Worm (Caenorhabditis elegans) whole organism, mixed stage, embryonic: ENCODE data around the gene F15B9.11.

ENCODE experiments used
- M03D4.4 ChIP-seq: sonication (generic microtip); optimal IDR thresholded peaks from 2 replicates; lab custom pipeline; 2017; ENCODE audit warnings: mild to moderate bottlenecking, missing genetic modification characterization, missing compliant biosample characterization
- bed-3 ChIP-seq: fragments of 200-800 bp; sonication (Bioruptor generic); optimal IDR thresholded peaks from 3 replicates; lab custom pipeline; 2018; ENCODE audit warnings: mild to moderate bottlenecking, missing genetic modification characterization, moderate library complexity, missing compliant biosample characterization
- blmp-1 ChIP-seq: fragments of 150-350 bp; optimal IDR thresholded peaks from 2 replicates; lab custom pipeline; 2014; ENCODE audit warnings: missing biosample characterization, missing genetic modification characterization
- ceh-39 ChIP-seq: fragments of 150-350 bp; optimal IDR thresholded peaks from 2 replicates; lab custom pipeline; 2014; ENCODE audit warnings: missing biosample characterization, missing genetic modification characterization
- ceh-83 ChIP-seq: fragments of 200-800 bp; sonication (Bioruptor generic); optimal IDR thresholded peaks from 2 replicates; lab custom pipeline; 2018; ENCODE audit warnings: mild to moderate bottlenecking, missing genetic modification characterization, missing compliant biosample characterization
- ces-1 ChIP-seq: fragments of 150-350 bp; optimal IDR thresholded peaks from 2 replicates; lab custom pipeline; 2014; ENCODE audit warnings: missing biosample characterization, missing genetic modification reagents, missing genetic modification characterization
- cnd-1 ChIP-seq: fragments of 200-800 bp; sonication (Bioruptor generic); optimal IDR thresholded peaks from 2 replicates; lab custom pipeline; 2018; ENCODE audit warnings: mild to moderate bottlenecking, missing genetic modification characterization, missing compliant biosample characterization
- drap-1 ChIP-seq: fragments of 200-800 bp; sonication (Bioruptor generic); optimal IDR thresholded peaks from 3 replicates; lab custom pipeline; 2018; ENCODE audit warnings: mild to moderate bottlenecking, missing genetic modification characterization, missing compliant biosample characterization
- elt-1 ChIP-seq: sonication (generic microtip); optimal IDR thresholded peaks from 2 replicates; lab custom pipeline; 2017; ENCODE audit warnings: missing genetic modification characterization, mild to moderate bottlenecking, missing compliant biosample characterization, antibody characterized with exemption, moderate library complexity, borderline replicate concordance; ENCODE audit not compliant: insufficient read depth
- ham-2 ChIP-seq: fragments of 200-800 bp; sonication (Bioruptor generic); optimal IDR thresholded peaks from 2 replicates; lab custom pipeline; 2018; ENCODE audit warnings: mild to moderate bottlenecking, missing genetic modification characterization, missing compliant biosample characterization
- hlh-1 ChIP-seq: fragments of 150-350 bp; optimal IDR thresholded peaks from 2 replicates; lab custom pipeline; 2014; ENCODE audit warnings: missing biosample characterization, missing genetic modification reagents, missing genetic modification characterization
- lin-13 ChIP-seq: fragments of 150-350 bp; optimal IDR thresholded peaks from 2 replicates; lab custom pipeline; 2014; ENCODE audit warnings: missing biosample characterization, missing genetic modification characterization
- lsy-2 ChIP-seq: fragments of 150-350 bp; optimal IDR thresholded peaks from 2 replicates; lab custom pipeline; 2014; ENCODE audit warnings: missing biosample characterization, missing genetic modification characterization
- mep-1 ChIP-seq: fragments of 150-350 bp; optimal IDR thresholded peaks from 2 replicates; lab custom pipeline; 2017; ENCODE audit warnings: missing biosample characterization, missing genetic modification reagents, missing genetic modification characterization, inconsistent platforms
- mls-2 ChIP-seq: sonication (generic microtip); optimal IDR thresholded peaks from 2 replicates; lab custom pipeline; 2016; ENCODE audit warnings: mild to moderate bottlenecking, missing genetic modification characterization, moderate library complexity, missing compliant biosample characterization
- nhr-12 ChIP-seq: fragments of 150-350 bp; optimal IDR thresholded peaks from 2 replicates; lab custom pipeline; 2014; ENCODE audit warnings: missing biosample characterization, missing genetic modification characterization
- nhr-2 ChIP-seq: fragments of 150-350 bp; optimal IDR thresholded peaks from 2 replicates; lab custom pipeline; 2014; ENCODE audit warnings: missing biosample characterization, missing genetic modification characterization
- nhr-237 ChIP-seq: fragments of 150-350 bp; optimal IDR thresholded peaks from 2 replicates; lab custom pipeline; 2014; ENCODE audit warnings: missing biosample characterization, missing genetic modification characterization
- nhr-28 ChIP-seq: fragments of 150-350 bp; optimal IDR thresholded peaks from 2 replicates; lab custom pipeline; 2014; ENCODE audit warnings: missing biosample characterization, missing genetic modification characterization
- nhr-76 ChIP-seq: sonication (generic microtip); optimal IDR thresholded peaks from 2 replicates; lab custom pipeline; 2017; ENCODE audit warnings: missing biosample characterization, missing genetic modification characterization
- pha-4 ChIP-seq: fragments of 150-350 bp; optimal IDR thresholded peaks from 2 replicates; lab custom pipeline; 2018; ENCODE audit warnings: missing biosample characterization, missing genetic modification reagents, missing genetic modification characterization
- sem-2 ChIP-seq: fragments of 200-800 bp; sonication (Bioruptor generic); optimal IDR thresholded peaks from 2 replicates; lab custom pipeline; 2018; ENCODE audit warnings: mild to moderate bottlenecking, missing genetic modification characterization, missing compliant biosample characterization
- snpc-4 ChIP-seq: fragments of 150-350 bp; optimal IDR thresholded peaks from 2 replicates; lab custom pipeline; 2014; ENCODE audit warnings: missing biosample characterization, missing genetic modification characterization
- sptf-1 ChIP-seq: sonication (generic microtip); optimal IDR thresholded peaks from 2 replicates; lab custom pipeline; 2017; ENCODE audit warnings: mild to moderate bottlenecking, missing genetic modification characterization, moderate library complexity, missing compliant biosample characterization
- unc-120 ChIP-seq: sonication (generic microtip); optimal IDR thresholded peaks from 2 replicates; lab custom pipeline; 2017; ENCODE audit warnings: missing genetic modification characterization, missing compliant biosample characterization; ENCODE audit not compliant: poor library complexity, severe bottlenecking
- unc-62 ChIP-seq: fragments of 150-350 bp; optimal IDR thresholded peaks from 2 replicates; lab custom pipeline; 2014; ENCODE audit warnings: missing biosample characterization, missing genetic modification reagents, missing genetic modification characterization
- zip-8 ChIP-seq: fragments of 150-350 bp; optimal IDR thresholded peaks from 2 replicates; lab custom pipeline; 2014; ENCODE audit warnings: missing biosample characterization, missing genetic modification characterization

F15B9.11 gene

ce11 chrV:12988256-12988655 is 4.4 kb downstream of the F15B9.11 start, which contains the start of gene F15B9.8:
Gene F15B9.8 (plus strand): TSS chrV:12988556.
- TF ChIP-seq ceh-83 (GFP tag; lab: Kevin White, UChicago) (no peak), sptf-1 (tag; lab: Kevin White, UChicago) (no peak), zip-8 (tag; lab: Kevin White, UChicago) (peak; percentile 72), blmp-1 (tag; lab: Kevin White, UChicago) (peak; percentile 22)

ce11 chrV:12987061-12987460 is 5.6 kb downstream of the F15B9.11 start, which contains the start of gene shw-3:
Gene shw-3 (minus strand): TSS chrV:12987161.
- TF ChIP-seq ham-2 (GFP tag; lab: Kevin White, UChicago) (peak; percentile 21), cnd-1 (tag; lab: Kevin White, UChicago) (no peak)

- TF ChIP-seq zip-8 (tag; lab: Kevin White, UChicago) (peak; percentile 66), bed-3 (GFP tag; lab: Kevin White, UChicago) (no peak)
- TF ChIP-seq, all 35 proteins: peak for 1
Measured at ce11 chrV:12974047-12974446, 18.6 kb downstream of the F15B9.11 start.

- no peak for TF ChIP-seq ceh-39
- TF ChIP-seq lsy-2 (tag; lab: Kevin White, UChicago): peak; percentile 57
- no peak for TF ChIP-seq ceh-83 (GFP tag; lab: Kevin White, UChicago)
- peak; percentile 79 for TF ChIP-seq ces-1 (GFP tag; lab: Kevin White, UChicago)
- TF ChIP-seq mep-1 (tag; lab: Kevin White, UChicago): peak; percentile 15
- no peak for TF ChIP-seq unc-62 (GFP tag; lab: Kevin White, UChicago)
- TF ChIP-seq, all 35 proteins: peak for 3
Measured at ce11 chrV:12970575-12971160, 22.0 kb downstream of the F15B9.11 start, which contains the start of gene pnn-1. Gene pnn-1 (plus strand): TSS chrV:12971110.

- TF ChIP-seq nhr-2 (tag; lab: Kevin White, UChicago): no peak
- no peak for TF ChIP-seq M03D4.4 (tag; lab: Kevin White, UChicago)
- no peak for TF ChIP-seq pha-4 (tag; lab: Kevin White, UChicago)
- no peak for TF ChIP-seq sem-2 (GFP tag; lab: Kevin White, UChicago)
- no peak for TF ChIP-seq nhr-76 (tag; lab: Kevin White, UChicago)
- TF ChIP-seq drap-1 (GFP tag; lab: Kevin White, UChicago): no peak
- TF ChIP-seq cnd-1 (tag; lab: Kevin White, UChicago): no peak
- no peak for TF ChIP-seq elt-1
- no peak for TF ChIP-seq ces-1 (GFP tag; lab: Kevin White, UChicago)
- TF ChIP-seq lin-13: no peak
- no peak for TF ChIP-seq sptf-1 (tag; lab: Kevin White, UChicago)
- no peak for TF ChIP-seq ceh-39
- TF ChIP-seq ham-2 (GFP tag; lab: Kevin White, UChicago): no peak
- TF ChIP-seq hlh-1 (tag; lab: Kevin White, UChicago): no peak
- no peak for TF ChIP-seq mls-2 (tag; lab: Kevin White, UChicago)
Measured at ce11 chrV:12968555-12968954, 24.1 kb downstream of the F15B9.11 start, which contains the start of gene lin-46. Gene lin-46 (plus strand): TSS chrV:12968855.

ce11 chrV:12967925-12968327 is 24.8 kb downstream of the F15B9.11 start, which contains the start of gene R186.8:
Gene R186.8 (minus strand): TSS chrV:12967982.
- peak; percentile 23 for TF ChIP-seq nhr-237 (tag; lab: Kevin White, UChicago)
- peak; percentile 20 for TF ChIP-seq mls-2 (tag; lab: Kevin White, UChicago)
- TF ChIP-seq lin-13: peak; percentile 21
- TF ChIP-seq ces-1 (GFP tag; lab: Kevin White, UChicago): peak; percentile 63
- peak; percentile 51 for TF ChIP-seq unc-120
- TF ChIP-seq sptf-1 (tag; lab: Kevin White, UChicago): peak; percentile 15
- TF ChIP-seq lsy-2 (tag; lab: Kevin White, UChicago): peak; percentile 90

- TF ChIP-seq bed-3 (GFP tag; lab: Kevin White, UChicago): no peak
- no peak for TF ChIP-seq ceh-39
- TF ChIP-seq snpc-4 (tag; lab: Kevin White, UChicago): no peak
- TF ChIP-seq elt-1: no peak
- no peak for TF ChIP-seq nhr-28
- no peak for TF ChIP-seq mep-1 (tag; lab: Kevin White, UChicago)
- TF ChIP-seq cnd-1 (tag; lab: Kevin White, UChicago): no peak
- TF ChIP-seq nhr-12 (tag; lab: Kevin White, UChicago): no peak
- no peak for TF ChIP-seq pha-4 (tag; lab: Kevin White, UChicago)
- no peak for TF ChIP-seq M03D4.4 (tag; lab: Kevin White, UChicago)
- TF ChIP-seq hlh-1 (tag; lab: Kevin White, UChicago): no peak
- TF ChIP-seq mls-2 (tag; lab: Kevin White, UChicago): no peak
- no peak for TF ChIP-seq unc-120
- no peak for TF ChIP-seq lin-13
Measured at ce11 chrV:12967110-12967509, 25.6 kb downstream of the F15B9.11 start, which contains the start of gene R186.3. Gene R186.3 (minus strand): TSS chrV:12967210.
